Worm (Caenorhabditis elegans) whole organism, young adult: ENCODE measurements around the gene Y42H9AR.5.

ENCODE experiments used
- D2030.7 ChIP-seq: fragments of 200-800 bp; sonication (Bioruptor generic); IDR thresholded peaks from 2 replicates; pipeline ENCODE4 v1.3.6; 2022; ENCODE audit warnings: missing genetic modification reagents, missing genetic modification characterization, missing compliant biosample characterization
- akir-1 ChIP-seq: fragments of 200-800 bp; sonication (Bioruptor generic); optimal IDR thresholded peaks from 2 replicates; lab custom pipeline; 2018; ENCODE audit warnings: mild to moderate bottlenecking, missing genetic modification characterization, moderate library complexity, missing compliant biosample characterization
- cebp-2 ChIP-seq: fragments of 200-800 bp; sonication (Bioruptor generic); IDR thresholded peaks from 2 replicates; pipeline ENCODE4 v1.3.6; 2022; ENCODE audit warnings: missing genetic modification characterization, missing compliant biosample characterization
- hmg-1.2 ChIP-seq: fragments of 200-800 bp; sonication (Bioruptor generic); IDR thresholded peaks from 2 replicates; pipeline ENCODE4 v1.3.6; 2022; ENCODE audit warnings: missing genetic modification reagents, missing genetic modification characterization, missing compliant biosample characterization
- hrde-1 ChIP-seq: sonication (generic microtip); optimal IDR thresholded peaks from 2 replicates; lab custom pipeline; 2016; ENCODE audit warnings: missing genetic modification characterization, mild to moderate bottlenecking, missing compliant biosample characterization, moderate library complexity, missing genotype, missing genetic modification reagents, borderline replicate concordance
- lsl-1 ChIP-seq: fragments of 200-800 bp; sonication (Bioruptor generic); optimal IDR thresholded peaks from 2 replicates; lab custom pipeline; 2018; ENCODE audit warnings: mild to moderate bottlenecking, missing genetic modification characterization, moderate library complexity, missing compliant biosample characterization
- madf-10 ChIP-seq: sonication (generic microtip); optimal IDR thresholded peaks from 2 replicates; lab custom pipeline; 2016; ENCODE audit warnings: mild to moderate bottlenecking, missing genetic modification characterization, missing compliant biosample characterization
- madf-6 ChIP-seq: fragments of 200-800 bp; sonication (Bioruptor generic); IDR thresholded peaks from 2 replicates; pipeline ENCODE4 v1.3.6; 2022; ENCODE audit warnings: missing genetic modification reagents, missing genetic modification characterization, missing compliant biosample characterization
- nfyb-1 ChIP-seq: fragments of 200-800 bp; sonication (Bioruptor generic); IDR thresholded peaks from 2 replicates; pipeline ENCODE4 v1.3.6; 2022; ENCODE audit warnings: missing genetic modification reagents, missing genetic modification characterization, missing compliant biosample characterization
- nhr-80 ChIP-seq: sonication (generic microtip); optimal IDR thresholded peaks from 2 replicates; lab custom pipeline; 2016; ENCODE audit warnings: missing genetic modification characterization, missing compliant biosample characterization
- somi-1 ChIP-seq: fragments of 200-800 bp; sonication (Bioruptor generic); optimal IDR thresholded peaks from 2 replicates; lab custom pipeline; 2018; ENCODE audit warnings: mild to moderate bottlenecking, missing genetic modification characterization, missing compliant biosample characterization
- sptf-2 ChIP-seq: fragments of 200-800 bp; sonication (Bioruptor generic); optimal IDR thresholded peaks from 2 replicates; lab custom pipeline; 2018; ENCODE audit warnings: mild to moderate bottlenecking, missing genetic modification characterization, missing compliant biosample characterization

The Y42H9AR.5 gene

DNA sequence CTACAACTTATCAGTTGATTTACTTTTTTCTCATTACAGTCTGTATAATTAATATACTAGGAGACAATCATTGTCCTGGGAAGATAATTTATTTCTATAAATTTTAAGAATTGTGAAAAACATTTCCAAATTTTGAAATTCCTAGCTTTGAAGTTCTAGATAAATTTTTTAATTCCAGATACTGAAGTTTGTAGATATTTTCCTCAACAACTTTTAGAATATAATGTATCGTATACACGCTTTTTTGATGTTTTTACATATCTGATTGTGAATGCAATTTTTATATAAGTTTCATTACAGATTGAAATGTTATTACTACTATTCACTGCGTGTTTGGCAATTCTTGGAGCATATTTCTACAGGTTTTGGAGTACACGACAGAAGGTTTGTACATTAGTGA, 49.8 kb downstream of the Y42H9AR.5 start, which contains the start of gene faah-2 (continued):
- TF ChIP-seq lsl-1 (GFP tag; lab: Kevin White, UChicago), result no peak
- no peak for TF ChIP-seq akir-1 (GFP tag; lab: Kevin White, UChicago)
- TF ChIP-seq madf-6 (GFP tag; lab: Robert Waterston, UW), result no peak

DNA sequence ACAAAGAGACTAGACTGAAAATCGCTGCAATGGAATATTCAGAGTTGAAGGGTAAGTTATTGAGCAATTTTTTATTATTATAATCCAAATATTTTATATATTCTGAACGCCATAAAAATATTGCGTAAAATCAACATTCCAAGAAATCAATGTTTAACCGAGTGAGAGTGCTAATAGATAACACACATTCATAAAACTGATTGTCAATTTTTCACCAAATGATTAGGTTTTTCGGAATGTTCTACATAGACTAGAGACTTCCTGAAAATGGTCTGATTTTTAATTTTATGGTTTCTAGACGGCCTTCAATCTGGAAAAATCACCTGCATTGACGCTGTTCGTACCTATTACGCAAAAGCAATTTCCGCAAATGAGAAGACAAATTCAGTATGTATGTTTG, 50.4 kb downstream of the Y42H9AR.5 start:
- TF ChIP-seq hrde-1 (no peak), nfyb-1 (GFP tag; lab: Robert Waterston, UW) (0 out of 2 replicates have a peak, but pooled peaks have one; percentile 13), nhr-80 (tag; lab: Kevin White, UChicago) (peak; percentile 16), sptf-2 (GFP tag; lab: Kevin White, UChicago) (no peak)

ce11 chrIV:8153163-8153562, 50.8 kb downstream of the Y42H9AR.5 start:
- TF ChIP-seq madf-10 (tag; lab: Kevin White, UChicago) (no peak), D2030.7 (GFP tag; lab: Robert Waterston, UW) (no peak), hmg-1.2 (GFP tag; lab: Robert Waterston, UW) (0 out of 2 replicates have a peak, but pooled peaks have one; percentile 10), cebp-2 (GFP tag; lab: Robert Waterston, UW) (no peak), somi-1 (GFP tag; lab: Kevin White, UChicago) (no peak)
- TF ChIP-seq, all 124 proteins: peak for 1
